Fruit fly (Drosophila melanogaster) whole organism, embryonic: ENCODE data around the gene PIP82.
A peak's percentile ranks its signal among the peaks of the same experiment; 100 is the strongest.

ENCODE experiments used
- ATbp ChIP-seq: fragments of 200-800 bp; sonication (Bioruptor generic); optimal IDR thresholded peaks from 2 replicates; lab custom pipeline; 2017; ENCODE audit warnings: missing biosample characterization, mild to moderate bottlenecking, missing genetic modification characterization, missing genetic modification reagents
- Adf1 ChIP-seq: fragments of 200-800 bp; sonication (Bioruptor generic); IDR thresholded peaks from 2 replicates; pipeline ENCODE4 v1.3.6; 2022; ENCODE audit warnings: missing biosample characterization, missing genetic modification characterization
- Awh ChIP-seq: fragments of 200-800 bp; sonication (Bioruptor generic); IDR thresholded peaks from 2 replicates; pipeline ENCODE4, ENCODE4 v1.3.6; 2022; ENCODE audit warnings: missing biosample characterization, missing genetic modification characterization
- CG10274 ChIP-seq: fragments of 200-800 bp; sonication (Bioruptor generic); optimal IDR thresholded peaks from 3 replicates; lab custom pipeline; 2017; ENCODE audit warnings: missing biosample characterization, mild to moderate bottlenecking, missing genetic modification characterization
- CG10543 ChIP-seq: fragments of 200-800 bp; sonication (Bioruptor generic); optimal IDR thresholded peaks from 3 replicates; lab custom pipeline; 2017; ENCODE audit warnings: missing biosample characterization, mild to moderate bottlenecking, missing genetic modification characterization, moderate library complexity
- CG11695 ChIP-seq: fragments of 200-800 bp; sonication (Bioruptor generic); IDR thresholded peaks from 3 replicates; pipeline ENCODE4 v1.3.6; 2022; ENCODE audit warnings: missing biosample characterization, missing genetic modification characterization
- CG11696 ChIP-seq: fragments of 200-800 bp; sonication (Bioruptor generic); IDR thresholded peaks from 2 replicates; pipeline ENCODE4 v1.3.6; 2022; ENCODE audit warnings: missing biosample characterization, missing genetic modification characterization
- CG12104 ChIP-seq: fragments of 200-800 bp; sonication (Bioruptor generic); optimal IDR thresholded peaks from 3 replicates; lab custom pipeline; 2016; ENCODE audit warnings: missing biosample characterization, missing genetic modification characterization
- CG14441 ChIP-seq: fragments of 200-800 bp; sonication (Bioruptor generic); IDR thresholded peaks from 2 replicates; pipeline ENCODE4 v1.3.6; 2022; ENCODE audit warnings: missing biosample characterization, missing genetic modification characterization
- CG1602 ChIP-seq: fragments of 200-800 bp; sonication (Bioruptor generic); optimal IDR thresholded peaks from 3 replicates; lab custom pipeline; 2016; ENCODE audit warnings: missing biosample characterization, missing genetic modification characterization
- CG1603 ChIP-seq: fragments of 200-800 bp; sonication (Bioruptor generic); optimal IDR thresholded peaks from 2 replicates; lab custom pipeline; 2019; ENCODE audit warnings: missing biosample characterization, mild to moderate bottlenecking, missing genetic modification characterization, moderate library complexity
- CG1647 ChIP-seq: fragments of 200-800 bp; sonication (Bioruptor generic); optimal IDR thresholded peaks from 3 replicates; lab custom pipeline; 2016; ENCODE audit warnings: missing biosample characterization, missing genetic modification characterization
- CG17829 ChIP-seq: fragments of 200-800 bp; optimal IDR thresholded peaks from 2 replicates; lab custom pipeline; 2019; ENCODE audit warnings: missing biosample characterization, mild to moderate bottlenecking, missing genetic modification characterization, moderate library complexity
- CG1832 ChIP-seq: fragments of 200-800 bp; sonication (Bioruptor generic); optimal IDR thresholded peaks from 2 replicates; lab custom pipeline; 2017; ENCODE audit warnings: missing biosample characterization, mild to moderate bottlenecking, missing genetic modification characterization, inconsistent platforms
- CG2129 ChIP-seq: fragments of 200-800 bp; sonication (Bioruptor generic); IDR thresholded peaks from 2 replicates; pipeline ENCODE4 v1.3.6; 2022; ENCODE audit warnings: missing biosample characterization, missing genetic modification characterization; ENCODE audit not compliant: partially characterized antibody
- CG32772 ChIP-seq: fragments of 200-800 bp; sonication (Bioruptor generic); IDR thresholded peaks from 2 replicates; pipeline ENCODE4 v1.3.6; 2022; ENCODE audit warnings: missing biosample characterization, missing genetic modification characterization
- CG3995 ChIP-seq: fragments of 200-800 bp; sonication (Bioruptor generic); optimal IDR thresholded peaks from 3 replicates; lab custom pipeline; 2016; ENCODE audit warnings: missing biosample characterization, missing genetic modification characterization
- CG4282 ChIP-seq: fragments of 200-800 bp; sonication (Bioruptor generic); optimal IDR thresholded peaks from 2 replicates; lab custom pipeline; 2016; ENCODE audit warnings: missing biosample characterization, missing genetic modification characterization
- CG4820 ChIP-seq: fragments of 200-800 bp; sonication (Bioruptor generic); optimal IDR thresholded peaks from 3 replicates; lab custom pipeline; 2016; ENCODE audit warnings: missing biosample characterization, missing genetic modification characterization
- Dip3 ChIP-seq: fragments of 200-800 bp; sonication (Bioruptor generic); optimal IDR thresholded peaks from 3 replicates; lab custom pipeline; 2016; ENCODE audit warnings: missing biosample characterization, missing genetic modification characterization
- Dref ChIP-seq: fragments of 200-800 bp; sonication (Bioruptor generic); IDR thresholded peaks from 2 replicates; pipeline ENCODE4 v1.3.6; 2022; ENCODE audit warnings: missing biosample characterization, missing genetic modification characterization
- Hmx ChIP-seq: fragments of 200-800 bp; sonication (Bioruptor generic); optimal IDR thresholded peaks from 2 replicates; lab custom pipeline; 2016; ENCODE audit warnings: missing biosample characterization, missing genetic modification characterization
- Mes4 ChIP-seq: fragments of 200-800 bp; sonication (Bioruptor generic); optimal IDR thresholded peaks from 2 replicates; lab custom pipeline; 2016; ENCODE audit warnings: missing biosample characterization, missing genetic modification characterization
- NFAT ChIP-seq: fragments of 200-800 bp; sonication (Bioruptor generic); IDR thresholded peaks from 2 replicates; pipeline ENCODE4 v1.3.6; 2022; ENCODE audit warnings: missing biosample characterization, missing genetic modification characterization
- Nf-YA ChIP-seq: fragments of 200-800 bp; sonication (Bioruptor generic); IDR thresholded peaks from 2 replicates; pipeline ENCODE4 v1.3.6; 2022; ENCODE audit warnings: missing biosample characterization, missing genetic modification characterization
- Oli ChIP-seq: fragments of 200-800 bp; sonication (Bioruptor generic); optimal IDR thresholded peaks from 2 replicates; lab custom pipeline; 2018; ENCODE audit warnings: missing biosample characterization, mild to moderate bottlenecking, missing genetic modification characterization, moderate library complexity
- Pdp1 ChIP-seq, 2 experiments: fragments of 200-800 bp; sonication (Bioruptor generic); optimal IDR thresholded peaks; 3 replicates each; lab custom pipeline; 2016; ENCODE audit warnings: missing biosample characterization in 2 of 2, missing genetic modification characterization in 2 of 2, mild to moderate bottlenecking in 1 of 2, moderate library complexity in 1 of 2
- TFAM ChIP-seq: fragments of 200-800 bp; sonication (Bioruptor generic); optimal IDR thresholded peaks from 2 replicates; lab custom pipeline; 2017; ENCODE audit warnings: missing biosample characterization, missing genetic modification characterization, inconsistent platforms
- YL-1 ChIP-seq: fragments of 200-800 bp; sonication (Bioruptor generic); optimal IDR thresholded peaks from 3 replicates; lab custom pipeline; 2017; ENCODE audit warnings: missing biosample characterization, mild to moderate bottlenecking, missing genetic modification characterization
- bab2 ChIP-seq: fragments of 200-800 bp; sonication (Bioruptor generic); optimal IDR thresholded peaks from 2 replicates; lab custom pipeline; 2016; ENCODE audit warnings: missing biosample characterization, missing genetic modification characterization
- dati ChIP-seq: fragments of 200-800 bp; sonication (Bioruptor generic); IDR thresholded peaks from 2 replicates; pipeline ENCODE4 v1.3.6; 2022; ENCODE audit warnings: missing biosample characterization, missing genetic modification characterization
- dpn ChIP-seq, 2 experiments: fragments of 200-800 bp; sonication (Bioruptor generic); optimal IDR thresholded peaks; 3 replicates each; lab custom pipeline; 2016; ENCODE audit warnings: missing biosample characterization in 2 of 2, missing genetic modification characterization in 2 of 2
- dysf ChIP-seq: fragments of 200-800 bp; sonication (Bioruptor generic); IDR thresholded peaks from 3 replicates; pipeline ENCODE4 v1.3.6; 2022; ENCODE audit warnings: missing biosample characterization, missing genetic modification characterization
- emc ChIP-seq: fragments of 200-800 bp; sonication (Bioruptor generic); optimal IDR thresholded peaks from 2 replicates; lab custom pipeline; 2016; ENCODE audit warnings: missing biosample characterization, missing genetic modification characterization
- gt ChIP-seq: fragments of 200-800 bp; sonication (Bioruptor generic); IDR thresholded peaks from 2 replicates; pipeline ENCODE4 v1.3.6; 2022; ENCODE audit warnings: missing biosample characterization, missing genetic modification characterization
- her ChIP-seq: fragments of 200-800 bp; sonication (Bioruptor generic); optimal IDR thresholded peaks from 2 replicates; lab custom pipeline; 2016; ENCODE audit warnings: missing biosample characterization, missing genetic modification characterization
- klu ChIP-seq: fragments of 200-800 bp; sonication (Bioruptor generic); IDR thresholded peaks from 2 replicates; pipeline ENCODE4 v1.3.6; 2022; ENCODE audit warnings: missing biosample characterization, missing genetic modification characterization
- lab ChIP-seq: fragments of 200-800 bp; sonication (Bioruptor generic); optimal IDR thresholded peaks from 3 replicates; lab custom pipeline; 2017; ENCODE audit warnings: missing biosample characterization, missing genetic modification characterization, mild to moderate bottlenecking, moderate library complexity, missing genetic modification reagents
- lov ChIP-seq, 2 experiments: fragments of 200-800 bp in 1 of 2; fragments of >200 bp in 1 of 2; sonication (Bioruptor generic) in 1 of 2; IDR thresholded peaks in 1 of 2; optimal IDR thresholded peaks in 1 of 2; 2 replicates in 1 of 2; 3 replicates in 1 of 2; pipeline versions ENCODE4 v1.3.6 to Lab custom; 2017 to 2022; ENCODE audit warnings: missing biosample characterization in 1 of 2, missing genetic modification characterization in 1 of 2
- pros ChIP-seq: fragments of 200-800 bp; sonication (Bioruptor generic); optimal IDR thresholded peaks from 3 replicates; lab custom pipeline; 2019; ENCODE audit warnings: missing biosample characterization, mild to moderate bottlenecking, missing genetic modification characterization, moderate library complexity
- psq ChIP-seq: fragments of 200-800 bp; sonication (Bioruptor generic); optimal IDR thresholded peaks from 2 replicates; lab custom pipeline; 2017; ENCODE audit warnings: missing biosample characterization, missing genetic modification characterization
- pum ChIP-seq: fragments of 200-800 bp; sonication (Bioruptor generic); optimal IDR thresholded peaks from 2 replicates; lab custom pipeline; 2016; ENCODE audit warnings: missing biosample characterization, missing genetic modification characterization
- repo ChIP-seq: fragments of 200-800 bp; sonication (Bioruptor generic); optimal IDR thresholded peaks from 2 replicates; lab custom pipeline; 2016; ENCODE audit warnings: missing biosample characterization, missing genetic modification characterization
- scrt ChIP-seq: fragments of 200-800 bp; sonication (Bioruptor generic); optimal IDR thresholded peaks from 2 replicates; lab custom pipeline; 2018; ENCODE audit warnings: missing biosample characterization, mild to moderate bottlenecking, missing genetic modification characterization, moderate library complexity
- seq ChIP-seq: fragments of 200-800 bp; sonication (Bioruptor generic); IDR thresholded peaks from 2 replicates; pipeline ENCODE4 v1.3.6; 2022; ENCODE audit warnings: missing biosample characterization, missing genetic modification characterization
- tll ChIP-seq, 2 experiments: fragments of 200-800 bp in 1 of 2; fragments of >200 bp in 1 of 2; sonication (Bioruptor generic) in 1 of 2; optimal IDR thresholded peaks; 2 replicates each; lab custom pipeline; 2017 to 2019; ENCODE audit warnings: missing biosample characterization in 2 of 2, missing genetic modification characterization in 2 of 2, mild to moderate bottlenecking in 1 of 2, moderate library complexity in 1 of 2
- tx ChIP-seq: fragments of 200-800 bp; sonication (Bioruptor generic); optimal IDR thresholded peaks from 2 replicates; lab custom pipeline; 2016; ENCODE audit warnings: missing biosample characterization, missing genetic modification characterization
- unpg ChIP-seq: fragments of 200-800 bp; sonication (Bioruptor generic); optimal IDR thresholded peaks from 3 replicates; lab custom pipeline; 2018; ENCODE audit warnings: missing biosample characterization, mild to moderate bottlenecking, missing genetic modification characterization, moderate library complexity
- vvl ChIP-seq: fragments of 200-800 bp; sonication (Bioruptor generic); IDR thresholded peaks from 2 replicates; pipeline ENCODE4 v1.3.6; 2022; ENCODE audit warnings: missing biosample characterization, missing genetic modification characterization
- z ChIP-seq: fragments of 200-800 bp; sonication (Bioruptor generic); IDR thresholded peaks from 3 replicates; pipeline ENCODE4 v1.3.6; 2022; ENCODE audit warnings: missing biosample characterization, missing genetic modification characterization

PIP82 gene

DNA sequence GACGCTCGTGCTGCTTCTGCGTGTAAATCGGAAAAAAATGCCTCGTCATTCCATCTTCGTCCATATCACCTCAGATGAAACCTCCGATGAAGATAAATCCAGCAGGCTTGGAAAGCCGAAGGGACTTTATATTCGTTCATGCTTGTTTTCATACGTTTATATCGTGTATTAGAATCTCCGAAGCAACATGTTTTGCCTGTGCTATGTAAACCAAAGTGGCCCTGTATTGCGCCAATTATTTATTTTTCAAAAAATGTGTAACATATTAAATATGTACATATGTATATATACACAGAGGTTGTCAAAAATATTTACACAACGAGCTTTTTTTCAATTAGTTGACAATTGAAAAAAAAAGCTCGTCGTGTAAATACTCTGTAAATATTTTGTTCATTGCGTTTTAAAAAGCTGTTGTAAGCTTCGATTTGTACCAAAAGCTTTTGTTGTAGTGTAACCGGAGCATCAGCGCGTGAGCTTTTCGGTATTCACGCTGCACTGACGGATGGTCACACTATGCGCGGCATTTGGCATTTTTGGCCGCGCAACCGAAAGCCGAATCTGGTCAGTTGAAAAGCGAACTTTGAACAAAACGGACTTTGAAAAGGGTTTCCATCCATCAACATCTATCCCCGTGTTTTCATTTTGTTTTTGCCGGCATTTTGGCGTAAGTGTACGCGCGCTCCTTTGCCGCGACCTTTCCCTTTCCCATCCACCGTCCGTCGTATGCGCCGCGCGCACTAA, 44.4 kb upstream of the PIP82 start, which contains the start of gene CG12065 (continued):
- TF ChIP-seq CG10274 = no peak
- no peak for TF ChIP-seq CG3995 (GFP tag; lab: Kevin White, UChicago)
- TF ChIP-seq dpn (GFP tag; optimal IDR thresholded peaks at IDR 0.05; lab: Kevin White, UChicago) = no peak
- peak; percentile 32 for TF ChIP-seq CG10543 (GFP tag; lab: Kevin White, UChicago)
- TF ChIP-seq Oli (tag; lab: Kevin White, UChicago) = peak; percentile 38
- no peak for TF ChIP-seq CG32772 (GFP tag; lab: Robert Waterston, UW)
- peak; percentile 15; the same call in 1 of the 2 replicates for TF ChIP-seq seq (GFP tag; lab: Robert Waterston, UW)
- TF ChIP-seq Adf1 (GFP tag; lab: Robert Waterston, UW) = no peak
- no peak for TF ChIP-seq klu (GFP tag; lab: Robert Waterston, UW)
- TF ChIP-seq bab2 = peak; percentile 13
- TF ChIP-seq pros = no peak
- TF ChIP-seq CG1602 (GFP tag; lab: Kevin White, UChicago) = no peak
- no peak for TF ChIP-seq CG14441 (GFP tag; lab: Robert Waterston, UW)
- no peak for TF ChIP-seq tx (GFP tag; lab: Kevin White, UChicago)
- peak; percentile 17 for TF ChIP-seq CG17829 (tag; lab: Kevin White, UChicago)
- no peak for TF ChIP-seq Awh (GFP tag; lab: Robert Waterston, UW)
- TF ChIP-seq Mes4 (GFP tag; lab: Kevin White, UChicago) = no peak
- TF ChIP-seq repo = no peak
- no peak for TF ChIP-seq emc (GFP tag; lab: Kevin White, UChicago)
- TF ChIP-seq CG11696 (GFP tag; lab: Robert Waterston, UW) = peak; percentile 17; the same call in 1 of the 2 replicates
- peak; percentile 76 for TF ChIP-seq unpg (GFP tag; lab: Kevin White, UChicago)
- TF ChIP-seq z (GFP tag; lab: Robert Waterston, UW) = no peak
- no peak for TF ChIP-seq gt (GFP tag; lab: Robert Waterston, UW)
- TF ChIP-seq CG1647 (GFP tag; lab: Kevin White, UChicago) = no peak
- TF ChIP-seq TFAM (GFP tag; lab: Kevin White, UChicago) = no peak
- TF ChIP-seq tll (GFP tag; optimal IDR thresholded peaks at IDR 0.05; lab: Kevin White, UChicago) = no peak
- no peak for TF ChIP-seq vvl (GFP tag; lab: Robert Waterston, UW)
- no peak for TF ChIP-seq pum (GFP tag; lab: Kevin White, UChicago)
- TF ChIP-seq scrt (GFP tag; lab: Kevin White, UChicago) = peak; percentile 57
- TF ChIP-seq Nf-YA (GFP tag; lab: Robert Waterston, UW) = no peak
- TF ChIP-seq Pdp1 (GFP tag; optimal IDR thresholded peaks at IDR 0.05; lab: Kevin White, UChicago) = peak in 1 of 2 experiments; percentile 26
- no peak; the same call in 2 of the 3 replicates for TF ChIP-seq CG11695
- TF ChIP-seq NFAT = no peak
- TF ChIP-seq CG12104 = peak; percentile 42
- TF ChIP-seq lov (optimal IDR thresholded peaks at IDR 0.05; lab: Kevin White, UChicago) = no peak
- TF ChIP-seq lov (GFP tag; IDR thresholded peaks at IDR 0.05; lab: Robert Waterston, UW) = no peak
- no peak for TF ChIP-seq CG4820
- no peak for TF ChIP-seq Dip3
- TF ChIP-seq YL-1 = peak; percentile 27
- TF ChIP-seq dysf (GFP tag; lab: Robert Waterston, UW) = no peak; the same call in 2 of the 3 replicates
- peak; percentile 45 for TF ChIP-seq lab (GFP tag; lab: Kevin White, UChicago)
- TF ChIP-seq CG4282 (GFP tag; lab: Kevin White, UChicago) = no peak
- TF ChIP-seq CG2129 (GFP tag; lab: Robert Waterston, UW) = no peak
- no peak for TF ChIP-seq dati (GFP tag; lab: Robert Waterston, UW)
- no peak for TF ChIP-seq her (GFP tag; lab: Kevin White, UChicago)
- TF ChIP-seq CG1832 = no peak
- peak; percentile 76 for TF ChIP-seq ATbp (GFP tag; lab: Kevin White, UChicago)
- no peak for TF ChIP-seq psq (GFP tag; lab: Kevin White, UChicago)
- TF ChIP-seq CG1603 (tag; lab: Kevin White, UChicago) = peak; percentile 26
- no peak for TF ChIP-seq Hmx (GFP tag; lab: Kevin White, UChicago)
- TF ChIP-seq Dref = 0 out of 2 replicates have a peak, but pooled peaks have one; percentile 28
